Worm (Caenorhabditis elegans): ENCODE results near the gene B0563.10.

DNA sequence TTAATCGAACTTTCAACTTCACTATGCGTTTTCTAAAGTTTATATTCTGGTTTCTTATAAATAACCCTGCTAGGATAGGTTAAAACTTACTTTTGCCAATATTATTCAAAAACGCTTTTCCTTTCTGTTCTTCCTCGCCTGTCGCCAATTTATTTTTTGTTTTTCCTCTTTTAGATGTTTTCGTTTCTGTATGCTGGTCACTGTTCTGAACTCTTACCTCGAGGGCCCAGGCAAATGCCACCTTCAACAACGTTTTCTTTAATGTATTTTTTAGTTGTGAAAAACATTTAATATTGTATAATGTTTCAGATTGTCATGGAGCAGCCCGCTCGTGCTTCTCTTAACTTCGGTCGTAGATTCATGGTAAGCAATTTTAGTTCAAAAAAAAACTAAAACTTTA is 15.1 kb upstream of the B0563.10 start, which contains the start of gene Y81B9A.3:
- TF ChIP-seq unc-62 (GFP tag; optimal IDR thresholded peaks at IDR 0.05): no peak
- TF ChIP-seq sptf-2 (GFP tag; optimal IDR thresholded peaks at IDR 0.05): no peak
- TF ChIP-seq let-526 (GFP tag; IDR thresholded peaks at IDR 0.05): no peak
- no peak for TF ChIP-seq mes-4 (tag; optimal IDR thresholded peaks at IDR 0.05)
- no peak for TF ChIP-seq ceh-79 (tag; optimal IDR thresholded peaks at IDR 0.05)
- no peak for TF ChIP-seq attf-5 (GFP tag; optimal IDR thresholded peaks at IDR 0.05)
- no peak for TF ChIP-seq hmg-1.2 (GFP tag; IDR thresholded peaks at IDR 0.05)
- no peak for TF ChIP-seq ccch-3 (GFP tag; optimal IDR thresholded peaks at IDR 0.05)
- no peak for TF ChIP-seq ceh-27 (GFP tag; optimal IDR thresholded peaks at IDR 0.05)
- TF ChIP-seq F49E8.2 (tag; optimal IDR thresholded peaks at IDR 0.05; ENCODE audit: insufficient read depth): no peak
